Worm (Caenorhabditis elegans): ENCODE measurements around the gene Y62H9A.8.

Gene Y62H9A.8

ce11 chrX:11934933-11935332, 42.7 kb upstream of the Y62H9A.8 start:
- TF ChIP-seq blmp-1 (tag; optimal IDR thresholded peaks at IDR 0.05): no peak
- TF ChIP-seq ces-1 (GFP tag; optimal IDR thresholded peaks at IDR 0.05): peak; percentile 42
- no peak for TF ChIP-seq ceh-39 (tag; optimal IDR thresholded peaks at IDR 0.05)
- TF ChIP-seq drap-1 (GFP tag; optimal IDR thresholded peaks at IDR 0.05): peak; percentile 85
- TF ChIP-seq mab-5 (tag; optimal IDR thresholded peaks at IDR 0.05): no peak
- TF ChIP-seq bed-3 (GFP tag; optimal IDR thresholded peaks at IDR 0.05): peak; percentile 65
- peak; percentile 28 for TF ChIP-seq tbx-8 (GFP tag; optimal IDR thresholded peaks at IDR 0.05)
- TF ChIP-seq elt-1 (tag; optimal IDR thresholded peaks at IDR 0.05; ENCODE audit: borderline replicate concordance, insufficient read depth): no peak
- TF ChIP-seq lsy-2 (tag; optimal IDR thresholded peaks at IDR 0.05): no peak
- no peak for TF ChIP-seq unc-39 (tag; optimal IDR thresholded peaks at IDR 0.05)
- TF ChIP-seq nhr-76 (tag; optimal IDR thresholded peaks at IDR 0.05): no peak
- TF ChIP-seq mep-1 (tag; optimal IDR thresholded peaks at IDR 0.05): peak; percentile 16
- peak; percentile 41 for TF ChIP-seq lin-32 (GFP tag; optimal IDR thresholded peaks at IDR 0.05)
- no peak for TF ChIP-seq nhr-28 (tag; optimal IDR thresholded peaks at IDR 0.05)
- peak; percentile 87 for TF ChIP-seq sptf-1 (tag; optimal IDR thresholded peaks at IDR 0.05)
- no peak for TF ChIP-seq nhr-12 (tag; optimal IDR thresholded peaks at IDR 0.05)
- no peak for TF ChIP-seq ztf-11 (tag; optimal IDR thresholded peaks at IDR 0.05)
- no peak for TF ChIP-seq zip-8 (tag; optimal IDR thresholded peaks at IDR 0.05)
- TF ChIP-seq sem-2 (GFP tag; optimal IDR thresholded peaks at IDR 0.05): peak; percentile 70
- peak; percentile 80 for TF ChIP-seq M03D4.4 (tag; optimal IDR thresholded peaks at IDR 0.05)
- no peak for TF ChIP-seq hlh-1 (tag; optimal IDR thresholded peaks at IDR 0.05)
- TF ChIP-seq ceh-43 (GFP tag; optimal IDR thresholded peaks at IDR 0.05): peak; percentile 41
- TF ChIP-seq nhr-237 (tag; optimal IDR thresholded peaks at IDR 0.05): no peak
- TF ChIP-seq ham-2 (GFP tag; optimal IDR thresholded peaks at IDR 0.05): peak; percentile 62
- TF ChIP-seq unc-120 (tag; optimal IDR thresholded peaks at IDR 0.05; ENCODE audit: poor library complexity, severe bottlenecking): peak; percentile 75
- no peak for TF ChIP-seq nhr-2 (tag; optimal IDR thresholded peaks at IDR 0.05)
- no peak for TF ChIP-seq lin-13 (tag; optimal IDR thresholded peaks at IDR 0.05)
- TF ChIP-seq unc-62 (GFP tag; optimal IDR thresholded peaks at IDR 0.05): no peak
- TF ChIP-seq elt-3 (tag; optimal IDR thresholded peaks at IDR 0.05): no peak
- TF ChIP-seq snpc-4 (tag; optimal IDR thresholded peaks at IDR 0.05): no peak
- peak; percentile 85 for TF ChIP-seq cnd-1 (tag; optimal IDR thresholded peaks at IDR 0.05)
- peak; percentile 41 for TF ChIP-seq pha-4 (tag; optimal IDR thresholded peaks at IDR 0.05)
- TF ChIP-seq flh-1 (GFP tag; optimal IDR thresholded peaks at IDR 0.05): no peak
- TF ChIP-seq ceh-83 (GFP tag; optimal IDR thresholded peaks at IDR 0.05): peak; percentile 69
- peak; percentile 73 for TF ChIP-seq mls-2 (tag; optimal IDR thresholded peaks at IDR 0.05)

ce11 chrX:11933547-11933946, 41.3 kb upstream of the Y62H9A.8 start:
- no peak for TF ChIP-seq bed-3 (GFP tag; optimal IDR thresholded peaks at IDR 0.05)
- TF ChIP-seq elt-3 (tag; optimal IDR thresholded peaks at IDR 0.05): no peak
- TF ChIP-seq ztf-11 (tag; optimal IDR thresholded peaks at IDR 0.05): no peak
- no peak for TF ChIP-seq lin-32 (GFP tag; optimal IDR thresholded peaks at IDR 0.05)
- TF ChIP-seq nhr-76 (tag; optimal IDR thresholded peaks at IDR 0.05): no peak
- no peak for TF ChIP-seq ceh-43 (GFP tag; optimal IDR thresholded peaks at IDR 0.05)
- no peak for TF ChIP-seq unc-120 (tag; optimal IDR thresholded peaks at IDR 0.05; ENCODE audit: poor library complexity, severe bottlenecking)
- TF ChIP-seq snpc-4 (tag; optimal IDR thresholded peaks at IDR 0.05): no peak
- no peak for TF ChIP-seq ceh-39 (tag; optimal IDR thresholded peaks at IDR 0.05)
- TF ChIP-seq sptf-1 (tag; optimal IDR thresholded peaks at IDR 0.05): no peak
- no peak for TF ChIP-seq nhr-12 (tag; optimal IDR thresholded peaks at IDR 0.05)
- TF ChIP-seq mls-2 (tag; optimal IDR thresholded peaks at IDR 0.05): no peak
- TF ChIP-seq hlh-1 (tag; optimal IDR thresholded peaks at IDR 0.05): no peak
- no peak for TF ChIP-seq zip-8 (tag; optimal IDR thresholded peaks at IDR 0.05)
- TF ChIP-seq lin-13 (tag; optimal IDR thresholded peaks at IDR 0.05): no peak

ce11 chrX:11931559-11931958, 39.3 kb upstream of the Y62H9A.8 start, which contains the start of gene dot-1.4:
Gene dot-1.4, minus strand, starts transcription at chrX:11931659.
- no peak for TF ChIP-seq nhr-28 (tag; optimal IDR thresholded peaks at IDR 0.05)
- TF ChIP-seq sem-2 (GFP tag; optimal IDR thresholded peaks at IDR 0.05): no peak
- TF ChIP-seq ces-1 (GFP tag; optimal IDR thresholded peaks at IDR 0.05): no peak
- no peak for TF ChIP-seq cnd-1 (tag; optimal IDR thresholded peaks at IDR 0.05)
- TF ChIP-seq mep-1 (tag; optimal IDR thresholded peaks at IDR 0.05): no peak
- no peak for TF ChIP-seq unc-120 (tag; optimal IDR thresholded peaks at IDR 0.05; ENCODE audit: poor library complexity, severe bottlenecking)
- no peak for TF ChIP-seq lin-32 (GFP tag; optimal IDR thresholded peaks at IDR 0.05)
- TF ChIP-seq M03D4.4 (tag; optimal IDR thresholded peaks at IDR 0.05): no peak
- TF ChIP-seq unc-62 (GFP tag; optimal IDR thresholded peaks at IDR 0.05): no peak

Data from whole organism, mixed stage, embryonic.